Fruit fly (Drosophila melanogaster) whole organism, pupa: ENCODE data around the gene CG3448.

Source experiments
- CG10348 ChIP-seq: fragments of 200-800 bp; sonication (Bioruptor generic); IDR thresholded peaks from 2 replicates; pipeline ENCODE4 v1.3.6; 2022; ENCODE audit warnings: missing biosample characterization, missing genetic modification characterization
- CG12605 ChIP-seq: fragments of 200-800 bp; sonication (Bioruptor generic); IDR thresholded peaks from 2 replicates; pipeline ENCODE4 v1.3.6; 2022; ENCODE audit warnings: missing biosample characterization, missing genetic modification characterization
- CG13204 ChIP-seq: fragments of 200-800 bp; sonication (Bioruptor generic); optimal IDR thresholded peaks from 2 replicates; lab custom pipeline; 2018; ENCODE audit warnings: missing biosample characterization, mild to moderate bottlenecking, missing genetic modification characterization, moderate library complexity
- CG14655 ChIP-seq: fragments of 200-800 bp; sonication (Bioruptor generic); optimal IDR thresholded peaks from 3 replicates; lab custom pipeline; 2017; ENCODE audit warnings: mild to moderate bottlenecking, missing biosample characterization, missing genetic modification reagents, missing genetic modification characterization
- CG15710 ChIP-seq: fragments of 200-800 bp; sonication (Bioruptor generic); optimal IDR thresholded peaks from 2 replicates; lab custom pipeline; 2018; ENCODE audit warnings: missing biosample characterization, mild to moderate bottlenecking, missing genetic modification characterization, moderate library complexity
- CG17806 ChIP-seq: fragments of 200-800 bp; sonication (Bioruptor generic); optimal IDR thresholded peaks from 2 replicates; lab custom pipeline; 2018; ENCODE audit warnings: missing biosample characterization, mild to moderate bottlenecking, missing genetic modification characterization, moderate library complexity
- CG32121 ChIP-seq: fragments of 200-800 bp; sonication (Bioruptor generic); IDR thresholded peaks from 2 replicates; pipeline ENCODE4 v1.3.6; 2022; ENCODE audit warnings: missing biosample characterization, missing genetic modification characterization
- CG34367 ChIP-seq: fragments of 200-800 bp; sonication (Bioruptor generic); optimal IDR thresholded peaks from 2 replicates; lab custom pipeline; 2018; ENCODE audit warnings: missing biosample characterization, mild to moderate bottlenecking, missing genetic modification characterization
- CG4496 ChIP-seq: fragments of 200-800 bp; sonication (Bioruptor generic); IDR thresholded peaks from 3 replicates; pipeline ENCODE4 v1.3.6; 2022; ENCODE audit warnings: missing biosample characterization, missing genetic modification characterization
- CG8159 ChIP-seq: fragments of 200-800 bp; sonication (Bioruptor generic); optimal IDR thresholded peaks from 3 replicates; lab custom pipeline; 2018; ENCODE audit warnings: missing biosample characterization, mild to moderate bottlenecking, missing genetic modification characterization, moderate library complexity
- CG8301 ChIP-seq: fragments of 200-800 bp; sonication (Bioruptor generic); optimal IDR thresholded peaks from 2 replicates; lab custom pipeline; 2018; ENCODE audit warnings: missing biosample characterization, mild to moderate bottlenecking, missing genetic modification characterization
- CG9948 ChIP-seq: fragments of 200-800 bp; sonication (Bioruptor generic); optimal IDR thresholded peaks from 2 replicates; lab custom pipeline; 2018; ENCODE audit warnings: missing biosample characterization, mild to moderate bottlenecking, missing genetic modification characterization, moderate library complexity
- D1 ChIP-seq: fragments of 200-800 bp; sonication (Bioruptor generic); optimal IDR thresholded peaks from 2 replicates; lab custom pipeline; 2018; ENCODE audit warnings: missing biosample characterization, mild to moderate bottlenecking, missing genetic modification characterization, moderate library complexity
- EcR ChIP-seq: fragments of 200-800 bp; sonication (Bioruptor generic); optimal IDR thresholded peaks from 3 replicates; lab custom pipeline; 2019; ENCODE audit warnings: missing biosample characterization, missing genetic modification characterization, mild to moderate bottlenecking, moderate library complexity, missing genetic modification reagents
- Ets98B ChIP-seq: fragments of 200-800 bp; sonication (Bioruptor generic); IDR thresholded peaks from 2 replicates; pipeline ENCODE4 v1.3.6; 2022; ENCODE audit warnings: missing biosample characterization, missing genetic modification characterization
- Pif1A ChIP-seq: fragments of 200-800 bp; sonication (Bioruptor generic); optimal IDR thresholded peaks from 3 replicates; lab custom pipeline; 2016; ENCODE audit warnings: missing biosample characterization, missing genetic modification characterization
- Pif1B ChIP-seq: fragments of 200-800 bp; sonication (Bioruptor generic); optimal IDR thresholded peaks from 3 replicates; lab custom pipeline; 2016; ENCODE audit warnings: missing biosample characterization, missing genetic modification characterization
- Snoo ChIP-seq: fragments of 200-800 bp; sonication (Bioruptor generic); optimal IDR thresholded peaks from 3 replicates; lab custom pipeline; 2017; ENCODE audit warnings: missing biosample characterization, mild to moderate bottlenecking, missing genetic modification characterization, inconsistent platforms
- fd96Ca ChIP-seq: fragments of 200-800 bp; sonication (Bioruptor generic); IDR thresholded peaks from 3 replicates; pipeline ENCODE4 v1.3.6; 2022; ENCODE audit warnings: missing biosample characterization, missing genetic modification characterization
- gl ChIP-seq: fragments of 200-800 bp; sonication (Bioruptor generic); optimal IDR thresholded peaks from 2 replicates; lab custom pipeline; 2018; ENCODE audit warnings: missing biosample characterization, mild to moderate bottlenecking, missing genetic modification characterization
- rn ChIP-seq: fragments of 200-800 bp; sonication (Bioruptor generic); IDR thresholded peaks from 2 replicates; pipeline ENCODE4 v1.3.6; 2022; ENCODE audit warnings: missing biosample characterization, missing genetic modification characterization

CG3448 gene

dm6 chr3L:9471151-9471903 is 20.0 kb upstream of the CG3448 start:
- no peak for TF ChIP-seq rn (GFP tag; lab: Robert Waterston, UW)

dm6 chr3L:9469079-9469478 is 17.7 kb upstream of the CG3448 start:
- TF ChIP-seq Pif1A (no peak), CG13204 (GFP tag; lab: Kevin White, UChicago) (no peak), CG32121 (GFP tag; lab: Robert Waterston, UW) (no peak), CG12605 (no peak), CG9948 (tag; lab: Kevin White, UChicago) (no peak), Ets98B (GFP tag; lab: Robert Waterston, UW) (no peak), EcR (no peak)

DNA sequence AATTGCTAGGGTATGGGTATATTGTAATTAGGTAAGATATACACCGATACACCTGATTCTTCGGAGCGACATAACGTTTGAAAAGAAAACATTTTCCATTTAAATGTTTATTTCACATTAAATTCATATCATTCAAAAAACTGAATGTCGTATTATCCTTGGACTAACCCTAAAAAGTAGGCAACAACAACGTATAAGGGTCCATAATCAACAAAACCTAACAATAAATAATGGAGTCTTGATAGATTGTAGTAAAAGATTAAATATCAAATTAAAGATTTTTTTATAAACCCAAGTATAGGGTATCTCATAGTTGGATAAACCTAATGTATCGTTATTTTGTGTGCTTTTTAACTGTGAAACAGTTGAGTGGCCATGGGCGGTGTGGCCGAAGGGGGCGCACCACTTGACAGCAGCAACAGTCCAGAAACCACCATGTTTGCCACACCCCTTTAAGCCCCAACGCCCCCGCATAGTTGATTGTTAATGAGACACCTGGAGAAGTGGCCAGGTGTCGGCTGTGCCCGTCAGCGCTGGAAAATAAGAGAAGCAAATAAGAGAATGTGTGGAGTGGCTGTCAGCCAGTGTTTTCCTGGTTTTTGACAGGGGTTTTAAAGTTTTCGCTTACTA is 17.0 kb upstream of the CG3448 start:
- no peak for TF ChIP-seq Snoo
- peak; percentile 27 for TF ChIP-seq Pif1A
- TF ChIP-seq CG9948 (tag; lab: Kevin White, UChicago) = peak; percentile 10
- no peak for TF ChIP-seq CG4496 (GFP tag; lab: Robert Waterston, UW)
- TF ChIP-seq CG10348 (GFP tag; lab: Robert Waterston, UW) = no peak
- TF ChIP-seq CG8159 (tag; lab: Kevin White, UChicago) = peak; percentile 18
- TF ChIP-seq CG12605 = no peak
- TF ChIP-seq CG8301 (tag; lab: Kevin White, UChicago) = no peak
- TF ChIP-seq, all 21 proteins: peak for 3

DNA sequence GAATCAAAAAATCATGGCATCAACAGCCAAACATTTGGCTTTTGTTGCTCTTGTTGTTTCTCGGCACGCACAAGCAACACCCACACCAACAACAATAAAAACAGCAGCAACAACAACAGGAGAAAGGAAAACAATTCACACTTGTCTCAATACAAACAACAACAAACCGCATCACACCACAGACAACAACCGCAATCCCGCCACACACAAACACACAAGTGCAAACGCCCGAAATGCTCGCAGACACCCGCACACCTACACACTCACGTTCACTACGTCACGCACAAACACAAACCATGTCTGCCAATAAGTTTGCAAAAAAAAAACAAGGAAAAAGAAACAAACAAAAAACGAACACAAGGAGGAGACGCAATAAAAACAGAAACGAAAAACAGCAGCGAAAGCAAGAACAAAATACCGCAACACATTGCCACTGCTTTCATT is 16.4 kb upstream of the CG3448 start:
- no peak for TF ChIP-seq D1 (tag; lab: Kevin White, UChicago)
- TF ChIP-seq EcR = no peak
- peak; percentile 35 for TF ChIP-seq CG15710 (tag; lab: Kevin White, UChicago)
- peak; percentile 69 for TF ChIP-seq fd96Ca
- TF ChIP-seq CG8301 (tag; lab: Kevin White, UChicago) = no peak
- TF ChIP-seq CG32121 (GFP tag; lab: Robert Waterston, UW) = peak; percentile 43; the same call in 1 of the 2 replicates
- no peak for TF ChIP-seq CG9948 (tag; lab: Kevin White, UChicago)
- no peak for TF ChIP-seq CG8159 (tag; lab: Kevin White, UChicago)
- no peak for TF ChIP-seq CG10348 (GFP tag; lab: Robert Waterston, UW)
- TF ChIP-seq Ets98B (GFP tag; lab: Robert Waterston, UW) = peak; percentile 80
- peak; percentile 59 for TF ChIP-seq Pif1A
- TF ChIP-seq Snoo = peak; percentile 12
- TF ChIP-seq Pif1B (GFP tag; lab: Kevin White, UChicago) = no peak
- peak; percentile 26 for TF ChIP-seq CG34367
- peak; percentile 75 for TF ChIP-seq CG4496 (GFP tag; lab: Robert Waterston, UW)
- peak; percentile 64 for TF ChIP-seq gl
- TF ChIP-seq CG13204 (GFP tag; lab: Kevin White, UChicago) = peak; percentile 57
- TF ChIP-seq CG12605 = peak; percentile 72; the same call in 1 of the 2 replicates

dm6 chr3L:9467267-9467666 is 15.9 kb upstream of the CG3448 start:
- TF ChIP-seq CG17806 (tag; lab: Kevin White, UChicago) = no peak
- no peak for TF ChIP-seq Snoo
- TF ChIP-seq Pif1B (GFP tag; lab: Kevin White, UChicago) = no peak
- TF ChIP-seq CG12605 = no peak
- no peak for TF ChIP-seq CG13204 (GFP tag; lab: Kevin White, UChicago)
- TF ChIP-seq CG32121 (GFP tag; lab: Robert Waterston, UW) = no peak
- TF ChIP-seq gl = no peak
- TF ChIP-seq CG4496 (GFP tag; lab: Robert Waterston, UW) = no peak
- no peak for TF ChIP-seq D1 (tag; lab: Kevin White, UChicago)
- TF ChIP-seq CG14655 (GFP tag; lab: Kevin White, UChicago) = no peak
- TF ChIP-seq fd96Ca = no peak

DNA sequence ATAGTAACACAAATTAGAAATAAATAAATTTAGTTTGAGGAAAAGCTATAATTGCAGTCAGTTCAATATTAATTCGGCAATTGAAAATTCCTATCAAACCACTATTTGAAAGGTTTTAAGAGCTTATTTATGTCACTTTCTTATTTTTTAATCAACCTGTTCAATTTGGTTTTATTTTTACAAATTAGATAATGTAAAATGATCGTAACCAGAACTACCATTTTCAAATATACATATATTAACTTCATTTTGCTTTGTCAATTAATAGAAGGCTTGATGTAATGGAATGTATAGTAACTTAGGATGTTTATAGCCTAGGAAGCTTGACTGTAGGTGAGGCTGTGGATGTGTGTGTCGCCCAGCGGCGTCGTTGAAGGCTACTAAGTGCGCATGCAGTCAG is 15.2 kb upstream of the CG3448 start:
- TF ChIP-seq CG13204 (GFP tag; lab: Kevin White, UChicago) (no peak), Pif1B (GFP tag; lab: Kevin White, UChicago) (no peak), CG8159 (tag; lab: Kevin White, UChicago) (peak; percentile 50), fd96Ca (no peak), CG15710 (tag; lab: Kevin White, UChicago) (peak; percentile 7), EcR (no peak), CG12605 (no peak), CG17806 (tag; lab: Kevin White, UChicago) (peak; percentile 26), CG14655 (GFP tag; lab: Kevin White, UChicago) (peak; percentile 41), CG8301 (tag; lab: Kevin White, UChicago) (peak; percentile 1), Ets98B (GFP tag; lab: Robert Waterston, UW) (no peak), Pif1A (no peak), CG32121 (GFP tag; lab: Robert Waterston, UW) (no peak), CG9948 (tag; lab: Kevin White, UChicago) (peak; percentile 34)
